Fruit fly (Drosophila melanogaster): Measurements from ENCODE around the gene CG33333.

Gene CG33333

dm6 chr3R:17386168-17386819 lies 31.0 kb upstream of the CG33333 start (continued):
- TF ChIP-seq CG7372 (GFP tag; IDR thresholded peaks at IDR 0.05) (peak; percentile 50; the same call in 1 of the 2 replicates), exex (tag; optimal IDR thresholded peaks at IDR 0.05) (no peak), pita (GFP tag; optimal IDR thresholded peaks at IDR 0.05) (no peak), pb (GFP tag; optimal IDR thresholded peaks at IDR 0.05) (no peak), CG4360 (GFP tag; IDR thresholded peaks at IDR 0.05) (peak; percentile 40; the same call in 1 of the 2 replicates), hkb (optimal IDR thresholded peaks at IDR 0.05) (no peak), hkb (GFP tag; IDR thresholded peaks at IDR 0.05) (peak; percentile 86), CG12299 (tag; optimal IDR thresholded peaks at IDR 0.05) (no peak), CG32767 (GFP tag; IDR thresholded peaks at IDR 0.05) (peak; percentile 63; the same call in 1 of the 2 replicates), Ets65A (GFP tag) (peak; percentile 96), unpg (GFP tag; optimal IDR thresholded peaks at IDR 0.05) (peak; percentile 82), CG15479 (GFP tag; optimal IDR thresholded peaks at IDR 0.05) (no peak), Myb (GFP tag; optimal IDR thresholded peaks at IDR 0.05) (no peak), CG6791 (GFP tag; IDR thresholded peaks at IDR 0.05; ENCODE audit: partially characterized antibody) (no peak), Sry-δ (GFP tag; optimal IDR thresholded peaks at IDR 0.05) (peak; percentile 31), YL-1 (GFP tag; optimal IDR thresholded peaks at IDR 0.05) (peak; percentile 32), CG17829 (tag; optimal IDR thresholded peaks at IDR 0.05) (peak; percentile 69), CG4424 (GFP tag; optimal IDR thresholded peaks at IDR 0.05) (peak; percentile 69), bab2 (GFP tag; optimal IDR thresholded peaks at IDR 0.05) (peak; percentile 46), HmgZ (tag; optimal IDR thresholded peaks at IDR 0.05) (no peak), z (GFP tag; IDR thresholded peaks at IDR 0.05) (no peak), Doc3 (GFP tag; IDR thresholded peaks at IDR 0.05; ENCODE audit: partially characterized antibody) (no peak), sisA (GFP tag; IDR thresholded peaks at IDR 0.05) (peak; percentile 77), Tbp (GFP tag; optimal IDR thresholded peaks at IDR 0.05) (no peak), CG1792 (GFP tag; optimal IDR thresholded peaks at IDR 0.05) (peak; percentile 20), CG10959 (GFP tag; IDR thresholded peaks at IDR 0.05) (peak; percentile 37; the same call in 1 of the 2 replicates), wdn (GFP tag; IDR thresholded peaks at IDR 0.05) (peak; percentile 27; the same call in 1 of the 2 replicates), vvl (GFP tag; IDR thresholded peaks at IDR 0.05) (peak; percentile 87), nerfin-1 (tag; optimal IDR thresholded peaks at IDR 0.05) (peak; percentile 57), CG2116 (GFP tag; optimal IDR thresholded peaks at IDR 0.05) (no peak), nerfin-2 (GFP tag; IDR thresholded peaks at IDR 0.05; ENCODE audit: partially characterized antibody) (no peak), da (GFP tag; optimal IDR thresholded peaks at IDR 0.05) (no peak), CG3847 (GFP tag; IDR thresholded peaks at IDR 0.05) (peak; percentile 14; the same call in 1 of the 2 replicates), nom (GFP tag; optimal IDR thresholded peaks at IDR 0.05) (peak; percentile 29), CG5245 (GFP tag; optimal IDR thresholded peaks at IDR 0.05) (peak; percentile 64), CG11085 (GFP tag; IDR thresholded peaks at IDR 0.05) (peak; percentile 9; the same call in 1 of the 2 replicates), CG7963 (GFP tag; IDR thresholded peaks at IDR 0.05; ENCODE audit: partially characterized antibody) (no peak), HLH4C (GFP tag; IDR thresholded peaks at IDR 0.05; ENCODE audit: partially characterized antibody) (no peak), CG12744 (GFP tag; optimal IDR thresholded peaks at IDR 0.05) (no peak), danr (GFP tag; IDR thresholded peaks at IDR 0.05) (peak; percentile 25; the same call in 1 of the 2 replicates), CG13775 (GFP tag; optimal IDR thresholded peaks at IDR 0.05) (peak; percentile 3), CG42726 (GFP tag; IDR thresholded peaks at IDR 0.05; ENCODE audit: partially characterized antibody) (no peak), dmrt99B (tag; optimal IDR thresholded peaks at IDR 0.05) (peak; percentile 85), CG1832 (GFP tag; optimal IDR thresholded peaks at IDR 0.05) (no peak), ken (GFP tag; IDR thresholded peaks at IDR 0.05) (peak; percentile 76), ac (GFP tag; optimal IDR thresholded peaks at IDR 0.05) (peak; percentile 22), Sin3A (optimal IDR thresholded peaks at IDR 0.05) (no peak), Rfx (GFP tag; IDR thresholded peaks at IDR 0.05) (peak; percentile 43; the same call in 1 of the 2 replicates), CG32532 (GFP tag; IDR thresholded peaks at IDR 0.05) (peak; percentile 53), CG2889 (GFP tag; IDR thresholded peaks at IDR 0.05) (peak; percentile 61; the same call in 2 of the 3 replicates)

Data from whole organism, embryonic.